Worm (Caenorhabditis elegans) whole organism, mixed stage, embryonic: ENCODE results near the gene Y43F8B.28.

ENCODE experiments used
- ceh-39 ChIP-seq: fragments of 150-350 bp; optimal IDR thresholded peaks from 2 replicates; lab custom pipeline; 2014; ENCODE audit warnings: missing biosample characterization, missing genetic modification characterization
- ces-1 ChIP-seq: fragments of 150-350 bp; optimal IDR thresholded peaks from 2 replicates; lab custom pipeline; 2014; ENCODE audit warnings: missing biosample characterization, missing genetic modification reagents, missing genetic modification characterization
- lsy-2 ChIP-seq: fragments of 150-350 bp; optimal IDR thresholded peaks from 2 replicates; lab custom pipeline; 2014; ENCODE audit warnings: missing biosample characterization, missing genetic modification characterization

ce11 chrV:19495587-19495986 is 10.5 kb downstream of the Y43F8B.28 start, which contains the start of gene scl-21:
- no peak for TF ChIP-seq ces-1
- TF ChIP-seq ceh-39 (tag; lab: Kevin White, UChicago), result no peak
- TF ChIP-seq lsy-2 (tag; lab: Kevin White, UChicago), result no peak
